Fruit fly (Drosophila melanogaster): ENCODE data around the gene CG7135.
A peak's percentile ranks its signal among the peaks of the same experiment; 100 is the strongest.

The CG7135 gene

dm6 chrX:18084614-18085469 lies 18.6 kb upstream of the CG7135 start:
- TF ChIP-seq CG8632 (GFP tag; optimal IDR thresholded peaks at IDR 0.05) (no peak), svp (GFP tag) (peak; percentile 45), CG8319 (GFP tag; optimal IDR thresholded peaks at IDR 0.05) (no peak), CG4318 (GFP tag; optimal IDR thresholded peaks at IDR 0.05) (no peak), Hr39 (GFP tag; optimal IDR thresholded peaks at IDR 0.05) (peak; percentile 18), CG10669 (GFP tag; optimal IDR thresholded peaks at IDR 0.05) (peak; percentile 11), lz (GFP tag; optimal IDR thresholded peaks at IDR 0.05) (peak; percentile 3), Eip78C (GFP tag) (peak; percentile 49)

DNA sequence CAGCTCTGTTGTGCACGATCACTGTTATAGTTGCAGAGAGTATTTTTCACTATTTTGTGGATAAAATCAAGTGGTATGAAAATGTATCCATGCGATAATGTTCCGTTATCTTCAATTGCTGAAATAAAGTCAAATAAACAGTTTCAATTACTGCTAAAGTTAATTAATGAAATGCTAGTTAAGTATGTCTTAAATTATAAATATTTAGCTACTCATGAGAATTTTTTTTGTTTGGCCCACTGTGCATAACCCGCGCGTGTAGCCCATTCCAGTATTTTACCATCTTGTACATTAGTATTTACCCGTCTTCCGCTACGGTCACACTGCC lies 18.0 kb upstream of the CG7135 start, which contains the start of gene Ada3:
Gene Ada3, plus strand, starts transcription at position 292 of the 328 bp plus-strand sequence.
- TF ChIP-seq Eip78C (GFP tag), result peak; percentile 92
- peak; percentile 78 for TF ChIP-seq CG3919 (GFP tag; optimal IDR thresholded peaks at IDR 0.05)
- peak; percentile 44 for TF ChIP-seq fkh (GFP tag; optimal IDR thresholded peaks at IDR 0.05)
- TF ChIP-seq fd85E (GFP tag; optimal IDR thresholded peaks at IDR 0.05), result peak; percentile 55
- TF ChIP-seq cyc (GFP tag; optimal IDR thresholded peaks at IDR 0.05), result peak; percentile 84
- peak; percentile 75 for TF ChIP-seq Hr4 (GFP tag; optimal IDR thresholded peaks at IDR 0.05)
- TF ChIP-seq CG4318 (GFP tag; optimal IDR thresholded peaks at IDR 0.05), result peak; percentile 64
- TF ChIP-seq spab (GFP tag; optimal IDR thresholded peaks at IDR 0.05), result peak; percentile 26
- TF ChIP-seq topi (GFP tag; optimal IDR thresholded peaks at IDR 0.05), result peak; percentile 78
- peak; percentile 46 for TF ChIP-seq dsx (GFP tag; optimal IDR thresholded peaks at IDR 0.05; ENCODE audit: poor library complexity, severe bottlenecking)
- TF ChIP-seq CG6792 (GFP tag; optimal IDR thresholded peaks at IDR 0.05), result peak; percentile 69
- peak; percentile 67; the same call in 1 of the 3 replicates for TF ChIP-seq CG8119 (GFP tag; IDR thresholded peaks at IDR 0.05)
- peak; percentile 79 for TF ChIP-seq acj6 (GFP tag; optimal IDR thresholded peaks at IDR 0.05)
- TF ChIP-seq ss (GFP tag; optimal IDR thresholded peaks at IDR 0.05), result peak; percentile 48 to 60
- TF ChIP-seq lz (GFP tag; optimal IDR thresholded peaks at IDR 0.05), result peak; percentile 85
- peak; percentile 78 for TF ChIP-seq achi (GFP tag; optimal IDR thresholded peaks at IDR 0.05)
- peak; percentile 74 for TF ChIP-seq CG6163 (GFP tag; IDR thresholded peaks at IDR 0.05)
- peak; percentile 86 for TF ChIP-seq Met (GFP tag; optimal IDR thresholded peaks at IDR 0.05)
- TF ChIP-seq Eip75B (GFP tag; optimal IDR thresholded peaks at IDR 0.05), result peak; percentile 80
- TF ChIP-seq CG34406 (GFP tag; optimal IDR thresholded peaks at IDR 0.05), result peak; percentile 69
- peak; percentile 82 for TF ChIP-seq Smox (GFP tag; optimal IDR thresholded peaks at IDR 0.05)
- TF ChIP-seq Lpt (GFP tag; optimal IDR thresholded peaks at IDR 0.05), result peak; percentile 64
- peak; percentile 55; the same call in 1 of the 2 replicates for TF ChIP-seq CG11294 (GFP tag; IDR thresholded peaks at IDR 0.05)
- peak; percentile 66 for TF ChIP-seq fd59A (GFP tag; optimal IDR thresholded peaks at IDR 0.05)
- peak; percentile 82 for TF ChIP-seq esn (GFP tag; optimal IDR thresholded peaks at IDR 0.05)
- no peak for TF ChIP-seq CG6276 (GFP tag; optimal IDR thresholded peaks at IDR 0.05)
- TF ChIP-seq Ets96B (tag; optimal IDR thresholded peaks at IDR 0.05), result peak; percentile 75
- TF ChIP-seq CG8319 (GFP tag; optimal IDR thresholded peaks at IDR 0.05), result peak; percentile 64
- TF ChIP-seq Blimp-1 (GFP tag; optimal IDR thresholded peaks at IDR 0.05), result peak; percentile 35
- peak; percentile 62 for TF ChIP-seq CG11762 (GFP tag; optimal IDR thresholded peaks at IDR 0.05; ENCODE audit: insufficient read depth)
- TF ChIP-seq CG32006 (GFP tag; optimal IDR thresholded peaks at IDR 0.05), result peak; percentile 77
- TF ChIP-seq Eip93F (GFP tag; optimal IDR thresholded peaks at IDR 0.05), result peak; percentile 60
- TF ChIP-seq salr (GFP tag; optimal IDR thresholded peaks at IDR 0.05), result peak; percentile 47 to 55
- TF ChIP-seq Gug (GFP tag; IDR thresholded peaks at IDR 0.05), result 0 out of 2 replicates have a peak, but pooled peaks have one; percentile 38
- peak; percentile 81 for TF ChIP-seq OdsH (GFP tag; optimal IDR thresholded peaks at IDR 0.05)
- peak; percentile 49 for TF ChIP-seq CG9139 (GFP tag; optimal IDR thresholded peaks at IDR 0.05)
- peak; percentile 70; the same call in 2 of the 3 replicates for TF ChIP-seq eg (GFP tag; IDR thresholded peaks at IDR 0.05)
- TF ChIP-seq CG15336 (GFP tag; IDR thresholded peaks at IDR 0.05), result no peak
- no peak for TF ChIP-seq Hr38 (GFP tag; optimal IDR thresholded peaks at IDR 0.05)
- TF ChIP-seq CG10669 (GFP tag; optimal IDR thresholded peaks at IDR 0.05), result peak; percentile 74
- peak; percentile 61 for TF ChIP-seq CG6808 (GFP tag; optimal IDR thresholded peaks at IDR 0.05)
- peak; percentile 72 for TF ChIP-seq CG3032 (tag; optimal IDR thresholded peaks at IDR 0.05)
- peak; percentile 85 for TF ChIP-seq CG31627 (GFP tag; optimal IDR thresholded peaks at IDR 0.05)
- TF ChIP-seq svp (GFP tag), result peak; percentile 89
- TF ChIP-seq Ets21C (GFP tag; optimal IDR thresholded peaks at IDR 0.05), result peak; percentile 80

Data from whole organism, prepupa.